Fruit fly (Drosophila melanogaster) whole organism, embryonic: ENCODE data around the gene His3.3B.
A peak's percentile ranks its signal among the peaks of the same experiment; 100 is the strongest.

ENCODE experiments used
- Antp ChIP-seq: fragments of 200-800 bp; sonication (Bioruptor generic); optimal IDR thresholded peaks from 3 replicates; lab custom pipeline; 2016; ENCODE audit warnings: missing biosample characterization, missing genetic modification characterization
- CG10654 ChIP-seq: fragments of 200-800 bp; sonication (Bioruptor generic); optimal IDR thresholded peaks from 2 replicates; lab custom pipeline; 2016; ENCODE audit warnings: missing biosample characterization, missing genetic modification characterization
- CG11247 ChIP-seq: fragments of 200-800 bp; sonication (Bioruptor generic); IDR thresholded peaks from 2 replicates; pipeline ENCODE4 v1.3.6; 2022; ENCODE audit warnings: missing biosample characterization, missing genetic modification characterization
- CG11723 ChIP-seq: fragments of 200-800 bp; sonication (Bioruptor generic); optimal IDR thresholded peaks from 2 replicates; lab custom pipeline; 2017; ENCODE audit warnings: missing biosample characterization, mild to moderate bottlenecking, missing genetic modification characterization
- CG1233 ChIP-seq: fragments of 200-800 bp; sonication (Bioruptor generic); optimal IDR thresholded peaks from 4 replicates; lab custom pipeline; 2018; ENCODE audit warnings: missing biosample characterization, mild to moderate bottlenecking, missing genetic modification characterization
- CG12659 ChIP-seq: fragments of 200-800 bp; sonication (Bioruptor generic); optimal IDR thresholded peaks from 3 replicates; lab custom pipeline; 2017; ENCODE audit warnings: mild to moderate bottlenecking, missing biosample characterization, missing genetic modification reagents, missing genetic modification characterization
- CG14050 ChIP-seq: fragments of 200-800 bp; sonication (Bioruptor generic); IDR thresholded peaks from 3 replicates; pipeline ENCODE4 v1.3.6; 2022; ENCODE audit warnings: missing biosample characterization, missing genetic modification characterization
- CG15479 ChIP-seq: fragments of 200-800 bp; sonication (Bioruptor generic); optimal IDR thresholded peaks from 3 replicates; lab custom pipeline; 2019; ENCODE audit warnings: missing biosample characterization, mild to moderate bottlenecking, missing genetic modification characterization, moderate library complexity
- CG15696 ChIP-seq: fragments of 200-800 bp; sonication (Bioruptor generic); optimal IDR thresholded peaks from 2 replicates; lab custom pipeline; 2019; ENCODE audit warnings: missing biosample characterization, mild to moderate bottlenecking, missing genetic modification characterization, moderate library complexity
- CG1792 ChIP-seq: fragments of 200-800 bp; sonication (Bioruptor generic); optimal IDR thresholded peaks from 2 replicates; lab custom pipeline; 2016; ENCODE audit warnings: missing biosample characterization, missing genetic modification characterization
- CG18476 ChIP-seq: fragments of 200-800 bp; sonication (Bioruptor generic); optimal IDR thresholded peaks from 2 replicates; lab custom pipeline; 2016; ENCODE audit warnings: missing biosample characterization, mild to moderate bottlenecking, missing genetic modification characterization
- CG32767 ChIP-seq: fragments of 200-800 bp; sonication (Bioruptor generic); IDR thresholded peaks from 2 replicates; pipeline ENCODE4 v1.3.6; 2022; ENCODE audit warnings: missing biosample characterization, missing genetic modification characterization
- CG43689 ChIP-seq: fragments of 200-800 bp; sonication (Bioruptor generic); IDR thresholded peaks from 2 replicates; pipeline ENCODE4 v1.3.6; 2022; ENCODE audit warnings: missing biosample characterization, missing genetic modification characterization
- CG5180 ChIP-seq: fragments of 200-800 bp; sonication (Bioruptor generic); optimal IDR thresholded peaks from 3 replicates; lab custom pipeline; 2017; ENCODE audit warnings: missing biosample characterization, missing genetic modification characterization, mild to moderate bottlenecking, moderate library complexity, missing genetic modification reagents
- CG6272 ChIP-seq: fragments of 200-800 bp; sonication (Bioruptor generic); IDR thresholded peaks from 2 replicates; pipeline ENCODE4 v1.3.6; 2022; ENCODE audit warnings: missing biosample characterization, missing genetic modification characterization
- CG6683 ChIP-seq: fragments of 200-800 bp; sonication (Bioruptor generic); optimal IDR thresholded peaks from 2 replicates; lab custom pipeline; 2017; ENCODE audit warnings: missing biosample characterization, mild to moderate bottlenecking, missing genetic modification characterization, missing genetic modification reagents
- CG6791 ChIP-seq: fragments of 200-800 bp; sonication (Bioruptor generic); IDR thresholded peaks from 3 replicates; pipeline ENCODE4 v1.3.6; 2022; ENCODE audit warnings: missing biosample characterization, missing genetic modification characterization; ENCODE audit not compliant: partially characterized antibody
- CG7372 ChIP-seq: fragments of 200-800 bp; sonication (Bioruptor generic); IDR thresholded peaks from 2 replicates; pipeline ENCODE4 v1.3.6; 2022; ENCODE audit warnings: missing biosample characterization, missing genetic modification characterization
- CG7839 ChIP-seq: fragments of 200-800 bp; sonication (Bioruptor generic); optimal IDR thresholded peaks from 3 replicates; lab custom pipeline; 2018; ENCODE audit warnings: missing biosample characterization, mild to moderate bottlenecking, missing genetic modification characterization, moderate library complexity
- CG9437 ChIP-seq: fragments of 200-800 bp; sonication (Bioruptor generic); optimal IDR thresholded peaks from 2 replicates; lab custom pipeline; 2018; ENCODE audit warnings: missing biosample characterization, mild to moderate bottlenecking, missing genetic modification characterization
- Doc3 ChIP-seq: fragments of 200-800 bp; sonication (Bioruptor generic); IDR thresholded peaks from 3 replicates; pipeline ENCODE4 v1.3.6; 2022; ENCODE audit warnings: missing biosample characterization, missing genetic modification characterization; ENCODE audit not compliant: partially characterized antibody
- GATAe ChIP-seq: fragments of 200-800 bp; sonication (Bioruptor generic); conservative IDR thresholded peaks from 2 replicates; pipeline ENCODE4 v1.3.6; 2022; ENCODE audit warnings: missing biosample characterization, missing genetic modification characterization
- H2.0 ChIP-seq: fragments of 200-800 bp; sonication (Bioruptor generic); IDR thresholded peaks from 2 replicates; pipeline ENCODE4 v1.3.6; 2022; ENCODE audit warnings: missing biosample characterization, missing genetic modification characterization
- Hmx ChIP-seq: fragments of 200-800 bp; sonication (Bioruptor generic); optimal IDR thresholded peaks from 2 replicates; lab custom pipeline; 2016; ENCODE audit warnings: missing biosample characterization, missing genetic modification characterization
- Hr78 ChIP-seq, 2 experiments: fragments of 200-800 bp in 1 of 2; fragments of >200 bp in 1 of 2; sonication (Bioruptor generic) in 1 of 2; optimal IDR thresholded peaks; 2 replicates each; lab custom pipeline; 2017 to 2019; ENCODE audit warnings: missing biosample characterization in 2 of 2, missing genetic modification characterization in 2 of 2, mild to moderate bottlenecking in 1 of 2, moderate library complexity in 1 of 2
- Max ChIP-seq: fragments of 200-800 bp; sonication (Bioruptor generic); optimal IDR thresholded peaks from 2 replicates; lab custom pipeline; 2016; ENCODE audit warnings: missing biosample characterization, mild to moderate bottlenecking, missing genetic modification characterization
- NfI ChIP-seq: fragments of 200-800 bp; sonication (Bioruptor generic); optimal IDR thresholded peaks from 3 replicates; lab custom pipeline; 2018; ENCODE audit warnings: missing biosample characterization, mild to moderate bottlenecking, missing genetic modification characterization, moderate library complexity
- Optix ChIP-seq: fragments of 200-800 bp; sonication (Bioruptor generic); IDR thresholded peaks from 3 replicates; pipeline ENCODE4 v1.3.6; 2022; ENCODE audit warnings: missing biosample characterization, missing genetic modification characterization
- Six4 ChIP-seq: fragments of 200-800 bp; sonication (Bioruptor generic); optimal IDR thresholded peaks from 2 replicates; lab custom pipeline; 2016; ENCODE audit warnings: missing biosample characterization, missing genetic modification characterization
- Sry-δ ChIP-seq: fragments of 200-800 bp; sonication (Bioruptor generic); optimal IDR thresholded peaks from 2 replicates; lab custom pipeline; 2016; ENCODE audit warnings: missing biosample characterization, missing genetic modification characterization
- bab2 ChIP-seq: fragments of 200-800 bp; sonication (Bioruptor generic); optimal IDR thresholded peaks from 2 replicates; lab custom pipeline; 2016; ENCODE audit warnings: missing biosample characterization, missing genetic modification characterization
- br ChIP-seq: fragments of >200 bp; optimal IDR thresholded peaks from 2 replicates; lab custom pipeline; 2017
- btn ChIP-seq: fragments of 200-800 bp; sonication (Bioruptor generic); optimal IDR thresholded peaks from 2 replicates; lab custom pipeline; 2016; ENCODE audit warnings: missing biosample characterization, missing genetic modification characterization
- chn ChIP-seq: fragments of 200-800 bp; sonication (Bioruptor generic); optimal IDR thresholded peaks from 2 replicates; lab custom pipeline; 2016; ENCODE audit warnings: missing biosample characterization, missing genetic modification characterization
- crc ChIP-seq: fragments of 200-800 bp; sonication (Bioruptor generic); optimal IDR thresholded peaks from 2 replicates; lab custom pipeline; 2016; ENCODE audit warnings: missing biosample characterization, missing genetic modification characterization
- en ChIP-seq: fragments of 200-800 bp; sonication (Bioruptor generic); optimal IDR thresholded peaks from 2 replicates; lab custom pipeline; 2016; ENCODE audit warnings: missing biosample characterization, missing genetic modification characterization
- fd64A ChIP-seq: fragments of 200-800 bp; sonication (Bioruptor generic); optimal IDR thresholded peaks from 3 replicates; lab custom pipeline; 2018; ENCODE audit warnings: missing biosample characterization, mild to moderate bottlenecking, missing genetic modification characterization
- gcm ChIP-seq: fragments of 200-800 bp; sonication (Bioruptor generic); optimal IDR thresholded peaks from 2 replicates; lab custom pipeline; 2019; ENCODE audit warnings: missing biosample characterization, mild to moderate bottlenecking, missing genetic modification characterization, moderate library complexity
- gcm2 ChIP-seq: fragments of 200-800 bp; sonication (Bioruptor generic); optimal IDR thresholded peaks from 2 replicates; lab custom pipeline; 2016; ENCODE audit warnings: missing biosample characterization, missing genetic modification characterization
- gt ChIP-seq: fragments of 200-800 bp; sonication (Bioruptor generic); IDR thresholded peaks from 2 replicates; pipeline ENCODE4 v1.3.6; 2022; ENCODE audit warnings: missing biosample characterization, missing genetic modification characterization
- kay ChIP-seq: fragments of 200-800 bp; sonication (Bioruptor generic); optimal IDR thresholded peaks from 2 replicates; lab custom pipeline; 2016; ENCODE audit warnings: missing biosample characterization, missing genetic modification characterization
- lilli ChIP-seq: fragments of 200-800 bp; sonication (Bioruptor generic); optimal IDR thresholded peaks from 3 replicates; lab custom pipeline; 2016; ENCODE audit warnings: missing biosample characterization, missing genetic modification characterization
- mirr ChIP-seq: fragments of 200-800 bp; sonication (Bioruptor generic); optimal IDR thresholded peaks from 3 replicates; lab custom pipeline; 2018; ENCODE audit warnings: missing biosample characterization, mild to moderate bottlenecking, missing genetic modification characterization
- pho ChIP-seq: fragments of 200-800 bp; sonication (Bioruptor generic); optimal IDR thresholded peaks from 2 replicates; lab custom pipeline; 2016; ENCODE audit warnings: missing biosample characterization, missing genetic modification characterization
- slp2 ChIP-seq: fragments of 200-800 bp; sonication (Bioruptor generic); optimal IDR thresholded peaks from 2 replicates; lab custom pipeline; 2016; ENCODE audit warnings: missing biosample characterization, missing genetic modification characterization
- ssp ChIP-seq: fragments of 200-800 bp; sonication (Bioruptor generic); IDR thresholded peaks from 2 replicates; pipeline ENCODE4 v1.3.6; 2022; ENCODE audit warnings: missing biosample characterization, missing genetic modification characterization
- tap ChIP-seq: fragments of 200-800 bp; optimal IDR thresholded peaks from 3 replicates; lab custom pipeline; 2019; ENCODE audit warnings: missing biosample characterization, mild to moderate bottlenecking, missing genetic modification characterization, moderate library complexity
- trh ChIP-seq: fragments of 200-800 bp; sonication (Bioruptor generic); optimal IDR thresholded peaks from 2 replicates; lab custom pipeline; 2016; ENCODE audit warnings: missing biosample characterization, missing genetic modification characterization
- unc-4 ChIP-seq: fragments of 200-800 bp; sonication (Bioruptor generic); IDR thresholded peaks from 2 replicates; pipeline ENCODE4 v1.3.6; 2022; ENCODE audit warnings: missing biosample characterization, missing genetic modification characterization; ENCODE audit not compliant: partially characterized antibody
- vfl ChIP-seq: fragments of 200-800 bp; sonication (Bioruptor generic); optimal IDR thresholded peaks from 2 replicates; lab custom pipeline; 2016; ENCODE audit warnings: missing biosample characterization, missing genetic modification characterization
- wor ChIP-seq: fragments of 200-800 bp; sonication (Bioruptor generic); IDR thresholded peaks from 2 replicates; pipeline ENCODE4 v1.3.6; 2022; ENCODE audit warnings: missing biosample characterization, missing genetic modification characterization
- zfh2 ChIP-seq: fragments of 200-800 bp; sonication (Bioruptor generic); optimal IDR thresholded peaks from 2 replicates; lab custom pipeline; 2016; ENCODE audit warnings: missing biosample characterization, missing genetic modification characterization

The His3.3B gene

dm6 chrX:9196362-9196761, 39.9 kb upstream of the His3.3B start, which contains the start of gene CG12118 (continued):
- TF ChIP-seq ssp (GFP tag; lab: Robert Waterston, UW) (peak; percentile 74), Doc3 (GFP tag; lab: Robert Waterston, UW) (peak; percentile 95), zfh2 (GFP tag; lab: Kevin White, UChicago) (peak; percentile 69), NfI (GFP tag; lab: Kevin White, UChicago) (peak; percentile 62), mirr (GFP tag; lab: Kevin White, UChicago) (no peak), gcm (GFP tag; lab: Kevin White, UChicago) (peak; percentile 64), CG1792 (GFP tag; lab: Kevin White, UChicago) (no peak), CG6272 (GFP tag; lab: Robert Waterston, UW) (peak; percentile 80), en (GFP tag; lab: Kevin White, UChicago) (no peak), bab2 (GFP tag; lab: Kevin White, UChicago) (peak; percentile 40), CG5180 (GFP tag; lab: Kevin White, UChicago) (no peak), crc (GFP tag; lab: Kevin White, UChicago) (no peak), wor (GFP tag; lab: Robert Waterston, UW) (peak; percentile 67), Optix (GFP tag; lab: Robert Waterston, UW) (no peak), kay (GFP tag; lab: Kevin White, UChicago) (peak; percentile 62), Antp (GFP tag; lab: Kevin White, UChicago) (no peak), CG12659 (GFP tag; lab: Kevin White, UChicago) (peak; percentile 74), CG11723 (GFP tag; lab: Kevin White, UChicago) (peak; percentile 32), CG15696 (peak; percentile 62), CG6791 (peak; percentile 82), unc-4 (GFP tag; lab: Robert Waterston, UW) (peak; percentile 96), chn (peak; percentile 57), CG7839 (tag; lab: Kevin White, UChicago) (peak; percentile 76), pho (GFP tag; lab: Kevin White, UChicago) (peak; percentile 56), btn (GFP tag; lab: Kevin White, UChicago) (no peak), Six4 (GFP tag; lab: Kevin White, UChicago) (peak; percentile 72), H2.0 (peak; percentile 87), Sry-δ (GFP tag; lab: Kevin White, UChicago) (peak; percentile 79), CG1233 (GFP tag; lab: Kevin White, UChicago) (peak; percentile 59), gt (GFP tag; lab: Robert Waterston, UW) (no peak), gcm2 (peak; percentile 13), CG32767 (GFP tag; lab: Robert Waterston, UW) (peak; percentile 68; the same call in 1 of the 2 replicates), CG7372 (GFP tag; lab: Robert Waterston, UW) (peak; percentile 77), tap (tag; lab: Kevin White, UChicago) (peak; percentile 38), slp2 (GFP tag; lab: Kevin White, UChicago) (no peak), fd64A (GFP tag; lab: Kevin White, UChicago) (no peak), CG43689 (GFP tag; lab: Robert Waterston, UW) (peak; percentile 45; the same call in 1 of the 2 replicates), GATAe (GFP tag; lab: Robert Waterston, UW) (no peak; the same call in 1 of the 2 replicates), CG10654 (GFP tag; lab: Kevin White, UChicago) (peak; percentile 82), CG11247 (GFP tag; lab: Robert Waterston, UW) (peak; percentile 83), Hr78 (GFP tag; optimal IDR thresholded peaks at IDR 0.05; lab: Kevin White, UChicago) (no peak), Hmx (GFP tag; lab: Kevin White, UChicago) (no peak), CG9437 (peak; percentile 71), vfl (GFP tag; lab: Kevin White, UChicago) (peak; percentile 67), Max (peak; percentile 73), trh (GFP tag; lab: Kevin White, UChicago) (peak; percentile 79), lilli (GFP tag; lab: Kevin White, UChicago) (peak; percentile 82), CG18476 (GFP tag; lab: Kevin White, UChicago) (peak; percentile 73), CG15479 (GFP tag; lab: Kevin White, UChicago) (no peak), CG14050 (GFP tag; lab: Robert Waterston, UW) (peak; percentile 65), br (lab: Kevin White, UChicago) (no peak), CG6683 (peak; percentile 45)
